Worm (Caenorhabditis elegans) whole organism, midembryonic: ENCODE data around the gene M176.4.

Experiments used
- T22C8.4 ChIP-seq: fragments of 200-800 bp; sonication (Bioruptor generic); IDR thresholded peaks from 2 replicates; pipeline ENCODE4 v1.3.6; 2022; ENCODE audit warnings: missing genetic modification characterization, missing compliant biosample characterization
- cog-1 ChIP-seq: sonication (generic microtip); optimal IDR thresholded peaks from 2 replicates; lab custom pipeline; 2016; ENCODE audit warnings: missing genetic modification characterization, missing compliant biosample characterization
- flt-1 ChIP-seq: fragments of 200-800 bp; sonication (Bioruptor generic); IDR thresholded peaks from 2 replicates; pipeline ENCODE4 v1.3.6; 2022; ENCODE audit warnings: missing genetic modification characterization, missing compliant biosample characterization
- klf-2 ChIP-seq: fragments of 200-800 bp; sonication (Bioruptor generic); conservative IDR thresholded peaks from 2 replicates; pipeline ENCODE4 v1.3.6; 2022; ENCODE audit warnings: missing genetic modification reagents, missing genetic modification characterization, missing compliant biosample characterization
- med-1 ChIP-seq: sonication (generic microtip); optimal IDR thresholded peaks from 2 replicates; lab custom pipeline; 2017; ENCODE audit warnings: missing genetic modification characterization, mild to moderate bottlenecking, missing compliant biosample characterization, antibody characterized with exemption, missing genetic modification reagents; ENCODE audit not compliant: insufficient read depth
- ref-1 ChIP-seq: fragments of 200-800 bp; sonication (Bioruptor generic); conservative IDR thresholded peaks from 2 replicates; pipeline ENCODE4 v1.3.6; 2022; ENCODE audit warnings: missing genetic modification reagents, missing genetic modification characterization, missing compliant biosample characterization
- tab-1 ChIP-seq: fragments of 200-800 bp; sonication (Bioruptor generic); IDR thresholded peaks from 2 replicates; pipeline ENCODE4 v1.3.6; 2022; ENCODE audit warnings: missing genetic modification characterization, missing compliant biosample characterization
- ztf-23 ChIP-seq: fragments of 200-800 bp; sonication (Bioruptor generic); IDR thresholded peaks from 2 replicates; pipeline ENCODE4 v1.3.6; 2022; ENCODE audit warnings: missing genetic modification reagents, missing genetic modification characterization, missing compliant biosample characterization
- ztf-29 ChIP-seq: fragments of 200-800 bp; sonication (Bioruptor generic); IDR thresholded peaks from 2 replicates; pipeline ENCODE4 v1.3.6; 2022; ENCODE audit warnings: missing genetic modification reagents, missing genetic modification characterization, missing compliant biosample characterization

M176.4 gene

DNA sequence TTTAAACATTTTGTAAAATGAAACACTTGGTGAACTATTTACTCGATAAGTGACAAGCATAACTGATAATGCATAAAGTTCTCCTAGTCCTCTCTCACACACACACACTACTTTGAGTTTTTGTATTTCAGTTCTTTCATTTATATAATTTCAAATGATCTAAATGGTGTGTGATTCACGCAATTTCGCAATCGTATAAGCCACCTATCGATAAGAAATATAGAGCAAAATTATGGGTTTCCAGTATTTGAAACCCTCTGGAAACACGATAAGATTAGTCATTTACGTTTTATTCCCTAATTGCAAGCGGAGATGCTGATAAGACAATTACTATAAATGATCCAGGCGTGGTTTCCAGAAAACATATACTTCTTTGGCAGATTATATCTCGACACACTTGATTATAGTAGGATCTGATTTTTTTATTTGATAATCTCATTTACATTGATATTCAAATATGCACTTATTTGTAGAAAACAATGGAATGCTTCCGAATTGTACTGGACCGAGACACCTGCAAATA, 6.0 kb upstream of the M176.4 start, which contains the start of gene arrd-3:
Gene arrd-3 (plus strand): TSS at position 473 of the 523 bp plus-strand sequence.
- TF ChIP-seq med-1, result no peak
- TF ChIP-seq ztf-29 (GFP tag; lab: Robert Waterston, UW), result no peak
- TF ChIP-seq klf-2 (GFP tag; lab: Robert Waterston, UW), result no peak
- no peak for TF ChIP-seq cog-1
- TF ChIP-seq T22C8.4, result no peak
- TF ChIP-seq ref-1 (GFP tag; lab: Robert Waterston, UW), result no peak
- TF ChIP-seq tab-1 (GFP tag; lab: Robert Waterston, UW), result no peak
- no peak for TF ChIP-seq flt-1 (GFP tag; lab: Robert Waterston, UW)
- no peak for TF ChIP-seq ztf-23 (GFP tag; lab: Robert Waterston, UW)

ce11 chrII:9416381-9417276, 1.5 kb upstream of the M176.4 start, which contains the start of the genes gss-1 and chch-3:
Gene gss-1, minus strand, starts transcription at chrII:9416431.
Gene chch-3, plus strand, starts transcription at chrII:9417013.
- TF ChIP-seq ztf-23 (GFP tag; lab: Robert Waterston, UW), result no peak
- peak; percentile 31 for TF ChIP-seq cog-1

DNA sequence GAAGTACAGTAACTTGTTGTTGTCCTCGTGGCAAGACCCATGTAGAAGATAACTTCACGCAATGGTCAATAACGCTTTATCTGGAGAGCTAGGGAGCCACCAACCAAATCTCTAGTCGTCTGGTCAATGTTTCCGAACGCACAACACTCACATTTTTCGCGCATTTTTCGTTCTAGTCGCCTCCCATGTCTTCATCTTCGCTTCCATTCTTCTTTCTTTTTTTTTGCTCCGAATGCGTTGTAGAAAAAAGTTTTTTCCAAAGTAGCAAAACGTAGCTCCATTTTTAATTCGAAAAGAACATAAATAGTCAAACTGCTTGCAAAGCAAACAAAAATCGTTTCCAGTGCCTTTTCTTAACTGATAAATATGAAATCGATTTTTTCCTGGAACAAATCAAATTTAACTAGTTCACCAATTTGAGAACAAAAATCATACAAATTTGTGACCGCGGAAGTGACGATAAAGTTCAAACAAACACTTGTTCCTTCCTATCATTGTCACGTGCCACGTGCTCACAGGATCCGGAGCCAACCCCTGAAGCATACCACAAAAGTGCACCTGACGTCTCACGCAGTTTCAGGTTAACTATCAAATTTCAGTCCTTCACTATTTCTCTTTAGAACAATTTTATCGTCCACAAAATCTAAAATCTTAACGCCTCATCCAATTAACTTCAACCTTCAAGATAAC, 823 bp downstream of the M176.4 start:
- TF ChIP-seq ztf-29 (GFP tag; lab: Robert Waterston, UW) (no peak), cog-1 (no peak), klf-2 (GFP tag; lab: Robert Waterston, UW) (no peak), ztf-23 (GFP tag; lab: Robert Waterston, UW) (no peak), flt-1 (GFP tag; lab: Robert Waterston, UW) (no peak), ref-1 (GFP tag; lab: Robert Waterston, UW) (no peak), med-1 (no peak), T22C8.4 (no peak), tab-1 (GFP tag; lab: Robert Waterston, UW) (no peak)

- TF ChIP-seq klf-2 (GFP tag; lab: Robert Waterston, UW) (no peak), T22C8.4 (no peak), ztf-23 (GFP tag; lab: Robert Waterston, UW) (no peak)
Observed at ce11 chrII:9421969-9422368, 3.8 kb downstream of the M176.4 start, which contains the start of gene M176.11. Gene M176.11, plus strand, starts transcription at chrII:9422269.

DNA sequence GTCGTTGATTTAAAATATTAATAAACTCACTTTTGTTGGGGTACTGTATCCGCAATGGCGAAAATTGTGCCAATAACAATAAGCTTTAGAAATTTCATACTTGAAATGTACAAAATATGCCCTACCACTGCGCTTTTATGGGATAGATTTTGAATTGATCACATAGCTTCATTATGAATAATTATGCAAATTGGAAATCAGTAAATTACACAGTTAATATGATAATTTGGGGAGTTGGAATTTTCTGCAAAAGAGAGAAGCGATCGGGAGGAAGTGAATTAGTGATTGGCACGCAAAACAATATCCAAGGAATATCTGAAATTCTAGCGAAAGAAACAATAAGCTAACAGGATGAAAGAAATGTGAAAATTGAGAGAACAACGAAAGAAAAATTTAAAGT, 7.9 kb downstream of the M176.4 start, which contains the start of gene M176.10:
Gene M176.10 (minus strand): TSS at position 101 of the 400 bp plus-strand sequence.
- TF ChIP-seq tab-1 (GFP tag; lab: Robert Waterston, UW), result no peak
- no peak for TF ChIP-seq ztf-23 (GFP tag; lab: Robert Waterston, UW)
- no peak for TF ChIP-seq ztf-29 (GFP tag; lab: Robert Waterston, UW)
- no peak for TF ChIP-seq ref-1 (GFP tag; lab: Robert Waterston, UW)
- TF ChIP-seq cog-1, result no peak
- no peak for TF ChIP-seq med-1
- TF ChIP-seq flt-1 (GFP tag; lab: Robert Waterston, UW), result no peak
- no peak for TF ChIP-seq T22C8.4
- TF ChIP-seq klf-2 (GFP tag; lab: Robert Waterston, UW), result no peak

DNA sequence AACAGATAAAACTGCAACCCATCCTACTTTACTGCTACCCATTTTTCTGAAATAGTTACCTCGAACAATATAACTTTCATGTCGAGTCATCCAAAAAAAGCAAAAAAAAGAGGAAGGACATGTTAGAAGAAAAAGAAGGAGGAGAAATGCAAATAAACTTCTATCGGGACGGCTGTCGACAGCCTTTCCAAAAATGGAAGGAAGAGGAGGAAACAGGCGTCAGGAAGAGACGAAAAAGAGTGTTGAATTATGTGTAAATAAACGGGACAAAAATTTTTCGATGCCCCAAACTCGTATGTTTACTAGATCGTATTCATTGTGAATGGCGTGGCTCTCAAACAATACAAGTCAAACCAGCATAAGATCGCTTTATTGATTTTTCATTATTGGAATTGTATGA, 9.5 kb downstream of the M176.4 start, which contains the start of gene M176.5:
Gene M176.5 (minus strand): TSS at position 101 of the 400 bp plus-strand sequence.
- TF ChIP-seq flt-1 (GFP tag; lab: Robert Waterston, UW), result no peak
- TF ChIP-seq tab-1 (GFP tag; lab: Robert Waterston, UW), result no peak

- no peak for TF ChIP-seq klf-2 (GFP tag; lab: Robert Waterston, UW)
- no peak for TF ChIP-seq tab-1 (GFP tag; lab: Robert Waterston, UW)
- no peak for TF ChIP-seq ztf-23 (GFP tag; lab: Robert Waterston, UW)
- TF ChIP-seq flt-1 (GFP tag; lab: Robert Waterston, UW), result no peak
- TF ChIP-seq med-1, result no peak
- TF ChIP-seq ref-1 (GFP tag; lab: Robert Waterston, UW), result no peak
- no peak for TF ChIP-seq cog-1
- TF ChIP-seq ztf-29 (GFP tag; lab: Robert Waterston, UW), result no peak
- TF ChIP-seq T22C8.4, result no peak
Observed at ce11 chrII:9431119-9431518, 13.0 kb downstream of the M176.4 start.

DNA sequence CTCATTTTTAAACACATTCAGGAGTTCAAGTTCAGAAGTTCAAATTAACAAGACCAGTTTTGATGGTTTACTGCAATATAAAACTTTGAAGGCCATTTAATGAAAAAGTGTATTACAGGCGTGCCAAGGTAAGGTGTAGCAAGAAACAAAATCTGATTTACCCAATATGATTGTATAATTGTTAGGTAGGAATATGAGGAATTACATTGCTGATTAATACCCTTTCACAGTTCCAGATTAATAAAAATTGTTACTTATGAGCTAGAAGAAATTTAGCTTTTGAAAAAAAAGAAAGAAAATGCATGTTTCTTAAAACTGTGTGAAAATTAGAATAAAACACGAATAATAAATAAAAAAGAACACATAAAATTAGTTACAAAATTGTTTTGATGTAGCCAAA, 15.4 kb downstream of the M176.4 start, which contains the start of gene kin-15:
Gene kin-15 (minus strand): TSS at position 101 of the 400 bp plus-strand sequence.
- TF ChIP-seq ztf-29 (GFP tag; lab: Robert Waterston, UW), result no peak

DNA sequence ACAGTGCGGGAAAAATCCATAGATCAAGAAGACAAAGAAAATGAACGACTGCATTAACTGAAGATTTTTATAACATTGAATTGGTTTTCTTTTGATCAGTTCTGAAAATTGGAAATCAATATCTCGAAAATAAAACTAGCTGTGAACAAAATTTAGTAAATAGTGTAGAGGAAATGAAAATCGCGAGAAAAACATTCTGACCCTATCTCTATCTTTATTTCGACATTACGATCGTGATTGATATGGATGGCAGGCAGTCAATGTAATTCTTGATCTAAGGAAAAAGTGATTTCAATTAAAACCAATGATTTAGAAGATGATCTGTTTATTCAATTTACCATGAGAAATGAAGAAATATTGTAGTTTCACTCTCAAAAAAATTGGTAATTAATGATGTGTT, 17.8 kb downstream of the M176.4 start, which contains the start of gene kin-16:
Gene kin-16 (minus strand): TSS at position 101 of the 400 bp plus-strand sequence.
- no peak for TF ChIP-seq ref-1 (GFP tag; lab: Robert Waterston, UW)

ce11 chrII:9438227-9438626, 20.1 kb downstream of the M176.4 start, which contains the start of gene chil-13:
Gene chil-13, minus strand, starts transcription at chrII:9438327.
- TF ChIP-seq ztf-23 (GFP tag; lab: Robert Waterston, UW) (no peak), tab-1 (GFP tag; lab: Robert Waterston, UW) (no peak), ref-1 (GFP tag; lab: Robert Waterston, UW) (no peak), ztf-29 (GFP tag; lab: Robert Waterston, UW) (no peak), cog-1 (no peak), klf-2 (GFP tag; lab: Robert Waterston, UW) (no peak), flt-1 (GFP tag; lab: Robert Waterston, UW) (no peak), T22C8.4 (no peak), med-1 (no peak)
